Worm (Caenorhabditis elegans): ENCODE data around the gene lgc-33.

Gene lgc-33

DNA sequence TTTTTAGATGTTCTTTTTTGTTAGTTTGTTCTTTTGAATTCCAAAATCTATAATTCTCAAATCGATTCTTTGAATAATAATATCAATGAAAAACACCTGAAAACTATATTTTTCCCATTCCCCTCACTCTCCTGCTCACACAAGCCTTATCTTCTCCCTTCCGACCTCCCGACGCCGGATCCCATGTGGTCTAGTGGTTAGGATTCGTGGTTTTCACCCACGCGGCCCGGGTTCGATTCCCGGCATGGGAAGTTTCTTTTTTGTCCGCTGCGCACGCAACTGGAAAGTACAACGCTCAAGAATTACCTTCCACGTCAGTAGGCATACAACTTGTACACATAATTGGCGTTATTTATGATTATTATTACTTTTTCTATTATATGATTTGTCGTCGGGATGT is 2.7 kb upstream of the lgc-33 start:
- TF ChIP-seq npax-4 (tag; optimal IDR thresholded peaks at IDR 0.05) (no peak), ceh-18 (tag; optimal IDR thresholded peaks at IDR 0.05) (no peak), C38D4.7 (GFP tag; optimal IDR thresholded peaks at IDR 0.05) (peak; percentile 30), fkh-10 (GFP tag; optimal IDR thresholded peaks at IDR 0.05) (no peak), ets-4 (tag; optimal IDR thresholded peaks at IDR 0.05) (no peak), Y22D7AL.16 (tag; optimal IDR thresholded peaks at IDR 0.05) (peak; percentile 57), T23F11.4 (GFP tag; optimal IDR thresholded peaks at IDR 0.05) (no peak), pat-9 (tag; optimal IDR thresholded peaks at IDR 0.05) (peak; percentile 16), tbx-7 (tag; optimal IDR thresholded peaks at IDR 0.05) (no peak), fax-1 (tag; optimal IDR thresholded peaks at IDR 0.05) (no peak), pag-3 (tag; optimal IDR thresholded peaks at IDR 0.05; ENCODE audit: borderline replicate concordance) (no peak), eyg-1 (tag; optimal IDR thresholded peaks at IDR 0.05) (no peak), ceh-2 (tag; optimal IDR thresholded peaks at IDR 0.05) (no peak), odd-2 (tag; optimal IDR thresholded peaks at IDR 0.05) (no peak), che-1 (tag; optimal IDR thresholded peaks at IDR 0.05) (peak; percentile 53), pha-4 (tag; optimal IDR thresholded peaks at IDR 0.05) (no peak), elt-4 (tag; optimal IDR thresholded peaks at IDR 0.05) (no peak), ref-2 (tag; optimal IDR thresholded peaks at IDR 0.05) (peak; percentile 13), pax-1 (tag; optimal IDR thresholded peaks at IDR 0.05) (no peak), ceh-30 (tag; optimal IDR thresholded peaks at IDR 0.05) (no peak), ceh-31 (tag; optimal IDR thresholded peaks at IDR 0.05) (peak; percentile 36), ceh-48 (tag; optimal IDR thresholded peaks at IDR 0.05) (peak; percentile 22), hlh-6 (tag; optimal IDR thresholded peaks at IDR 0.05) (peak; percentile 33), ceh-34 (tag; optimal IDR thresholded peaks at IDR 0.05) (peak; percentile 14), ceh-14 (tag; optimal IDR thresholded peaks at IDR 0.05) (no peak), fkh-6 (tag; optimal IDR thresholded peaks at IDR 0.05) (no peak), dve-1 (tag; optimal IDR thresholded peaks at IDR 0.05) (peak; percentile 12), unc-55 (GFP tag; optimal IDR thresholded peaks at IDR 0.05) (no peak), gmeb-2 (tag; optimal IDR thresholded peaks at IDR 0.05) (peak; percentile 58), pqm-1 (tag; optimal IDR thresholded peaks at IDR 0.05) (no peak), ceh-19 (GFP tag; optimal IDR thresholded peaks at IDR 0.05) (no peak), sox-4 (tag; optimal IDR thresholded peaks at IDR 0.05) (peak; percentile 58), unc-42 (tag; optimal IDR thresholded peaks at IDR 0.05) (no peak), lim-6 (tag; optimal IDR thresholded peaks at IDR 0.05) (no peak), F13H6.1 (tag; optimal IDR thresholded peaks at IDR 0.05) (peak; percentile 39), ceh-9 (tag; optimal IDR thresholded peaks at IDR 0.05) (no peak), unc-3 (GFP tag; conservative IDR thresholded peaks at IDR 0.05) (peak; percentile 69), unc-3 (tag; optimal IDR thresholded peaks at IDR 0.05) (no peak), hlh-15 (tag; optimal IDR thresholded peaks at IDR 0.05) (no peak), rnt-1 (tag; optimal IDR thresholded peaks at IDR 0.05) (peak; percentile 31), K09A11.1 (tag; optimal IDR thresholded peaks at IDR 0.05; ENCODE audit: insufficient read depth) (peak; percentile 6), ceh-6 (GFP tag; optimal IDR thresholded peaks at IDR 0.05) (peak; percentile 61), nhr-232 (tag; optimal IDR thresholded peaks at IDR 0.05) (peak; percentile 39), mec-3 (tag; optimal IDR thresholded peaks at IDR 0.05; ENCODE audit: borderline replicate concordance) (no peak), zip-5 (tag; optimal IDR thresholded peaks at IDR 0.05) (no peak), elt-2 (tag; optimal IDR thresholded peaks at IDR 0.05) (peak; percentile 64), nhr-11 (tag; optimal IDR thresholded peaks at IDR 0.05) (no peak), sox-2 (GFP tag; IDR thresholded peaks at IDR 0.05) (no peak), ttx-3 (tag; optimal IDR thresholded peaks at IDR 0.05) (no peak), ceh-45 (GFP tag; IDR thresholded peaks at IDR 0.05) (no peak), ztf-16 (tag; optimal IDR thresholded peaks at IDR 0.05) (peak; percentile 8), sdc-2 (tag; optimal IDR thresholded peaks at IDR 0.05) (no peak), ahr-1 (tag; optimal IDR thresholded peaks at IDR 0.05) (no peak), ama-1 (optimal IDR thresholded peaks at IDR 0.05) (no peak), nfya-1 (tag; optimal IDR thresholded peaks at IDR 0.05) (peak; percentile 20)
